Worm (Caenorhabditis elegans) whole organism, L2 larva: ENCODE results near the gene ZK105.3.

ENCODE experiments used
- C34F6.9 ChIP-seq: fragments of 150-350 bp; optimal IDR thresholded peaks from 2 replicates; lab custom pipeline; 2014; ENCODE audit warnings: missing biosample characterization, missing genetic modification characterization
- F13H6.1 ChIP-seq: sonication (generic microtip); optimal IDR thresholded peaks from 2 replicates; lab custom pipeline; 2016; ENCODE audit warnings: missing genetic modification characterization, missing compliant biosample characterization
- R02D3.7 ChIP-seq: fragments of 150-350 bp; optimal IDR thresholded peaks from 2 replicates; lab custom pipeline; 2014; ENCODE audit warnings: missing biosample characterization, missing genetic modification characterization
- ZK546.5 ChIP-seq: sonication (generic microtip); optimal IDR thresholded peaks from 2 replicates; lab custom pipeline; 2017; ENCODE audit warnings: missing biosample characterization, missing genetic modification characterization
- blmp-1 ChIP-seq: sonication (generic microtip); optimal IDR thresholded peaks from 2 replicates; lab custom pipeline; 2017; ENCODE audit warnings: missing genetic modification characterization, mild to moderate bottlenecking, missing compliant biosample characterization, antibody characterized with exemption, moderate library complexity; ENCODE audit not compliant: insufficient read depth
- ceh-16 ChIP-seq: fragments of 150-350 bp; optimal IDR thresholded peaks from 2 replicates; lab custom pipeline; 2014; ENCODE audit warnings: missing biosample characterization, missing genetic modification characterization
- crh-2 ChIP-seq: sonication (generic microtip); optimal IDR thresholded peaks from 2 replicates; lab custom pipeline; 2017; ENCODE audit warnings: missing biosample characterization, missing genetic modification characterization
- dmd-4 ChIP-seq: sonication (generic microtip); optimal IDR thresholded peaks from 2 replicates; lab custom pipeline; 2017; ENCODE audit warnings: missing biosample characterization, missing genetic modification characterization
- elt-1 ChIP-seq: fragments of 150-350 bp; optimal IDR thresholded peaks from 2 replicates; lab custom pipeline; 2014; ENCODE audit warnings: missing biosample characterization, missing genetic modification characterization
- fos-1 ChIP-seq: fragments of 150-350 bp; optimal IDR thresholded peaks from 2 replicates; lab custom pipeline; 2014; ENCODE audit warnings: missing biosample characterization, missing genetic modification characterization
- lin-11 ChIP-seq: fragments of 150-350 bp; sonication (generic microtip); optimal IDR thresholded peaks from 2 replicates; lab custom pipeline; 2014; ENCODE audit warnings: missing biosample characterization, missing genetic modification characterization, inconsistent platforms, mixed read lengths
- lin-13 ChIP-seq: fragments of 150-350 bp; optimal IDR thresholded peaks from 2 replicates; lab custom pipeline; 2014; ENCODE audit warnings: missing biosample characterization, missing genetic modification reagents, missing genetic modification characterization
- lin-39 ChIP-seq: fragments of 150-350 bp; optimal IDR thresholded peaks from 2 replicates; lab custom pipeline; 2014; ENCODE audit warnings: missing biosample characterization, missing genetic modification reagents, missing genetic modification characterization
- mab-5 ChIP-seq: fragments of 150-350 bp; optimal IDR thresholded peaks from 2 replicates; lab custom pipeline; 2014; ENCODE audit warnings: missing biosample characterization, missing genetic modification characterization
- mbf-1 ChIP-seq: sonication (generic microtip); optimal IDR thresholded peaks from 2 replicates; lab custom pipeline; 2017; ENCODE audit warnings: missing biosample characterization, missing genetic modification characterization
- mdl-1 ChIP-seq, 2 experiments: fragments of 150-350 bp in 1 of 2; sonication (generic microtip) in 1 of 2; optimal IDR thresholded peaks; 2 replicates each; lab custom pipeline; 2017; ENCODE audit warnings: missing biosample characterization in 2 of 2, missing genetic modification characterization in 2 of 2
- nhr-10 ChIP-seq: sonication (generic microtip); optimal IDR thresholded peaks from 2 replicates; lab custom pipeline; 2017; ENCODE audit warnings: missing biosample characterization, missing genetic modification characterization
- nhr-11 ChIP-seq: fragments of 150-350 bp; optimal IDR thresholded peaks from 2 replicates; lab custom pipeline; 2014; ENCODE audit warnings: missing biosample characterization, missing genetic modification characterization
- nhr-129 ChIP-seq: fragments of 150-350 bp; optimal IDR thresholded peaks from 2 replicates; lab custom pipeline; 2014; ENCODE audit warnings: missing biosample characterization, missing genetic modification characterization
- nhr-21 ChIP-seq: fragments of 150-350 bp; optimal IDR thresholded peaks from 2 replicates; lab custom pipeline; 2014; ENCODE audit warnings: missing biosample characterization, missing genetic modification characterization
- nhr-23 ChIP-seq: fragments of 150-350 bp; optimal IDR thresholded peaks from 2 replicates; lab custom pipeline; 2014; ENCODE audit warnings: missing biosample characterization, missing genetic modification reagents, missing genetic modification characterization
- nhr-25 ChIP-seq: fragments of 150-350 bp; sonication (generic microtip); optimal IDR thresholded peaks from 3 replicates; lab custom pipeline; 2014; ENCODE audit warnings: missing biosample characterization, missing genetic modification characterization
- nhr-6 ChIP-seq: fragments of 150-350 bp; optimal IDR thresholded peaks from 2 replicates; lab custom pipeline; 2014; ENCODE audit warnings: missing biosample characterization, missing genetic modification characterization
- skn-1 ChIP-seq: sonication (generic microtip); optimal IDR thresholded peaks from 2 replicates; lab custom pipeline; 2017; ENCODE audit warnings: missing biosample characterization, missing genetic modification characterization
- sma-9 ChIP-seq, 2 experiments: fragments of 150-350 bp in 1 of 2; sonication (generic microtip) in 1 of 2; optimal IDR thresholded peaks; 2 replicates each; lab custom pipeline; 2014 to 2016; ENCODE audit warnings: missing genetic modification characterization in 2 of 2, mild to moderate bottlenecking in 1 of 2, missing biosample characterization in 1 of 2, missing compliant biosample characterization in 1 of 2, missing genetic modification reagents in 1 of 2, moderate library complexity in 1 of 2
- snpc-4 ChIP-seq: fragments of 150-350 bp; optimal IDR thresholded peaks from 2 replicates; lab custom pipeline; 2014; ENCODE audit warnings: missing biosample characterization, missing genetic modification characterization
- unc-39 ChIP-seq: fragments of 150-350 bp; optimal IDR thresholded peaks from 2 replicates; lab custom pipeline; 2014; ENCODE audit warnings: missing biosample characterization, missing genetic modification characterization
- unc-55 ChIP-seq: fragments of 150-350 bp; sonication (generic microtip); optimal IDR thresholded peaks from 3 replicates; lab custom pipeline; 2014; ENCODE audit warnings: missing biosample characterization, missing genetic modification reagents, missing genetic modification characterization
- unc-62 ChIP-seq: fragments of 150-350 bp; optimal IDR thresholded peaks from 2 replicates; lab custom pipeline; 2014; ENCODE audit warnings: missing biosample characterization, missing genetic modification reagents, missing genetic modification characterization
- zag-1 ChIP-seq: fragments of 150-350 bp; optimal IDR thresholded peaks from 2 replicates; lab custom pipeline; 2014; ENCODE audit warnings: missing biosample characterization, missing genetic modification characterization
- ztf-1 ChIP-seq: fragments of 200-800 bp; sonication (Bioruptor generic); conservative IDR thresholded peaks from 2 replicates; pipeline ENCODE4 v1.3.6; 2022; ENCODE audit warnings: missing genetic modification characterization, missing compliant biosample characterization
- ztf-11 ChIP-seq: sonication (generic microtip); optimal IDR thresholded peaks from 2 replicates; lab custom pipeline; 2017; ENCODE audit warnings: missing biosample characterization, missing genetic modification characterization
- ztf-4 ChIP-seq: fragments of 150-350 bp; optimal IDR thresholded peaks from 2 replicates; lab custom pipeline; 2014; ENCODE audit warnings: missing biosample characterization, missing genetic modification characterization

ZK105.3 gene

DNA sequence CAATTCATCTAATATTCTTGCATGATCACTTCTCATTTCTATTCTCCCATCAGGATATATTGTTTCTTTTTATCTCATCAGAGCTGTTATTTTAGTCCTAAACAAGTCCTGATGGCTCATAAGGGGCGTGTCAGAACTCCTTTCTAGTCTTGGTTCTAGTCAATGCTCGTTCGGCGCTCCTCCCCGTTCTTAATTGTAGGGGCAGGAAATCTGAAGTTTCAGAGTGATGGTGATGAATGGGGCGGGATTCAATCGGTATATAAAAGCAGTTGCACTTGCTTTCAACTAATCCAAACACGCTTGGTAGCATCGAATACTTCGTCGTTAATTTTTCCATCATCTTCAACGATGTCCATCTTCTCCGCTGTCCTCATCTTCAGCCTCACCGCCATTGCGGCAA is 24.7 kb upstream of the ZK105.3 start, which contains the start of gene C12D5.4:
TSS of gene C12D5.4 (plus strand) at position 301 of the 400 bp plus-strand sequence.
- TF ChIP-seq sma-9 (GFP tag; optimal IDR thresholded peaks at IDR 0.05; lab: Kevin White, UChicago) = no peak
- no peak for TF ChIP-seq sma-9 (tag; optimal IDR thresholded peaks at IDR 0.05; lab: Kevin White, UChicago)
- TF ChIP-seq unc-62 (GFP tag; lab: Kevin White, UChicago) = no peak
- TF ChIP-seq unc-39 (tag; lab: Kevin White, UChicago) = no peak
- no peak for TF ChIP-seq lin-11 (tag; lab: Kevin White, UChicago)
- TF ChIP-seq snpc-4 (tag; lab: Kevin White, UChicago) = no peak
- no peak for TF ChIP-seq ceh-16 (tag; lab: Kevin White, UChicago)
- no peak for TF ChIP-seq R02D3.7 (tag; lab: Kevin White, UChicago)
- no peak for TF ChIP-seq nhr-129 (tag; lab: Kevin White, UChicago)
- no peak for TF ChIP-seq nhr-6
- TF ChIP-seq unc-55 (GFP tag; lab: Kevin White, UChicago) = no peak
- no peak for TF ChIP-seq nhr-21
- no peak for TF ChIP-seq ZK546.5 (tag; lab: Kevin White, UChicago)
- TF ChIP-seq nhr-23 (tag; lab: Kevin White, UChicago) = no peak
- no peak for TF ChIP-seq nhr-11
- no peak for TF ChIP-seq lin-39 (tag; lab: Kevin White, UChicago)
- TF ChIP-seq elt-1 (tag; lab: Kevin White, UChicago) = no peak
- TF ChIP-seq C34F6.9 (tag; lab: Kevin White, UChicago) = no peak

DNA sequence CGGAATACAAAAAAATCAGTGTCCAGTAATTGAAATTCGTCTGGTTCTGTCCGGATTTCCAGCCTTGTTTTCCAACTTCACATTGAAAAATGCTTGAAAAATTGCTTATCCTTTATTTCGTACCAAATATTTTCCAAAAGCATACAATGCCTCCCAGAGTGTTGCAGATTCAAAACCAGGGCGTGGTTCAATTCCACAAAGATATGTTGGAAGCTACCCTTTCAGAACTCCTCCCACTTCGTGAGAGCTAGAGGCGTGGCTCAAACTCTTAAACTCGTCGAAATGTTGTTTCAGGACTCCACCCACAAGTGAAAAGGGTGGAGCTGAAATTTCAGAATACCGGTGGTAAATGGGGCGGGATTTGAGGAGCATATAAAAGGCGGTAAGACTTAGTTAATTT is 21.0 kb upstream of the ZK105.3 start, which contains the start of gene C12D5.3:
TSS of gene C12D5.3 (plus strand) at position 301 of the 400 bp plus-strand sequence.
- TF ChIP-seq crh-2 (tag; lab: Kevin White, UChicago) = no peak
- TF ChIP-seq blmp-1 (tag; lab: Kevin White, UChicago) = no peak
- no peak for TF ChIP-seq nhr-10 (tag; lab: Kevin White, UChicago)
- no peak for TF ChIP-seq skn-1 (tag; lab: Kevin White, UChicago)
- TF ChIP-seq ztf-4 (tag; lab: Kevin White, UChicago) = no peak
- TF ChIP-seq F13H6.1 (tag; lab: Kevin White, UChicago) = no peak

DNA sequence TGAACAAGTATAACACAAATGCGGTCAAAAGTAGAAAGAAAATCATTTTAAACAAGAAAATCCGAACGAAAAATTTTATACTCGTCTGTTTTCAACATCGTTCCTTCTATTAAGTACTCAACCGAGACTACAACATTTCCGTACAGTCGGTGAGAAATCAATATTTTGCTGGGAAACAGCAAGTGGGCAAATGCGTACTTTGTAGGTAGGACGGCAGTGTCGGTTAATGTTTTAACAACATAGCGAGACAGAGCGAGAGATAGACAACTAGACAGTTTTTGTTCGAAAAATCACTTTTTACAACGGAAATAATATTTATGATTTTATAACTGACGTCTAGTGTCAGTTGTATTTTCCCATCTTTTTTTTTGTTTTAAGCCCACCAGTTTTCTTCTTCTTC is 15.6 kb upstream of the ZK105.3 start, which contains the start of gene cyp-33A1:
TSS of gene cyp-33A1 (minus strand) at position 72 of the 400 bp plus-strand sequence.
- peak; percentile 34 for TF ChIP-seq fos-1 (tag; lab: Kevin White, UChicago)
- TF ChIP-seq ztf-11 (tag; lab: Kevin White, UChicago) = no peak
- no peak for TF ChIP-seq nhr-21
- peak; percentile 80 for TF ChIP-seq sma-9 (GFP tag; optimal IDR thresholded peaks at IDR 0.05; lab: Kevin White, UChicago)
- TF ChIP-seq sma-9 (tag; optimal IDR thresholded peaks at IDR 0.05; lab: Kevin White, UChicago) = no peak
- TF ChIP-seq crh-2 (tag; lab: Kevin White, UChicago) = peak; percentile 30
- TF ChIP-seq nhr-129 (tag; lab: Kevin White, UChicago) = peak; percentile 21
- TF ChIP-seq snpc-4 (tag; lab: Kevin White, UChicago) = no peak
- no peak for TF ChIP-seq ztf-4 (tag; lab: Kevin White, UChicago)

DNA sequence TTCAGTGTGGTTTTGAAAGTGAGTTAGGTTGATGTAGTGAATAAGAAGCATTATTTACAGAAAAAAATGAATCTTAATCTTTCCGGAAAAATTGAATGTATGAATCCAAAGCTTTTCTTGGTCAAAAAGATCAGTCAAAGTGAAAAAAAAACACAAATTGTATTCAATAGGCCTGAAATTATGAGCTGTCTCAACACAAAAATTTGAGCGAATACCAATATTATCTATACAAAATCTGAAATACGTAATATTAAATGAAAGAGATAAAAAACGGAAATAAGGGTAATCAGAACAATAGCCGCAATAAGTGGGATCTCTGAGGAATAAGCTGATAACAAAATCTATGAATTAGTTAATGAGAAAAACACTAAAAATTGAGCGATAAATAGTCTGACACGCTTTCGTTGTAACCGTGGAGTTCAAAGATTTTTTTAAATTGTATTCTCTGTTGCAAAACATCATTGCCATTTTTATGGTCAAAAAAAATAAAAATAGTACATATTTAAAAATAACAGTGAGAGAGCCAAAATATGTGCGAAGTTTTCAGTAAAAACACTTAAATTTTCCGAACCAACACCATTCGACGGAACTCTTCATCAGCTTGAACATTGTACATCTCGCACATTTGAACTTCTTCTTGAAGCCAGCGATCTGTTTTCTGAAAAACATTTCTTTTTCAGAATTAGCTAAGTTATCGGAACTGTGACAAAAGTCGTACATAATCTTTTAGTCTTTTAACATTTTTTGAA is 12.9 kb upstream of the ZK105.3 start, which contains the start of gene sre-11:
TSS of gene sre-11 (minus strand) at position 51 of the 749 bp plus-strand sequence.
- TF ChIP-seq dmd-4 (tag; lab: Kevin White, UChicago) = no peak
- no peak for TF ChIP-seq ZK546.5 (tag; lab: Kevin White, UChicago)
- no peak for TF ChIP-seq nhr-6
- TF ChIP-seq lin-13 (GFP tag; lab: Kevin White, UChicago) = no peak
- no peak for TF ChIP-seq fos-1 (tag; lab: Kevin White, UChicago)
- no peak for TF ChIP-seq ceh-16 (tag; lab: Kevin White, UChicago)
- TF ChIP-seq nhr-25 = no peak
- no peak for TF ChIP-seq ztf-1
- TF ChIP-seq lin-11 (tag; lab: Kevin White, UChicago) = no peak
- no peak for TF ChIP-seq zag-1 (tag; lab: Kevin White, UChicago)
- no peak for TF ChIP-seq mdl-1 (tag; optimal IDR thresholded peaks at IDR 0.05; lab: Kevin White, UChicago)
- TF ChIP-seq mab-5 (tag; lab: Kevin White, UChicago) = no peak
- TF ChIP-seq mbf-1 (tag; lab: Kevin White, UChicago) = no peak
- no peak for TF ChIP-seq ztf-11 (tag; lab: Kevin White, UChicago)
- TF ChIP-seq ztf-4 (tag; lab: Kevin White, UChicago) = no peak
- no peak for TF ChIP-seq lin-39 (tag; lab: Kevin White, UChicago)
